Worm (Caenorhabditis elegans) whole organism, midembryonic: ENCODE measurements around the gene znf-207.

Experiments used
- T22C8.4 ChIP-seq: fragments of 200-800 bp; sonication (Bioruptor generic); IDR thresholded peaks from 2 replicates; pipeline ENCODE4 v1.3.6; 2022; ENCODE audit warnings: missing genetic modification characterization, missing compliant biosample characterization
- cog-1 ChIP-seq: sonication (generic microtip); optimal IDR thresholded peaks from 2 replicates; lab custom pipeline; 2016; ENCODE audit warnings: missing genetic modification characterization, missing compliant biosample characterization
- flt-1 ChIP-seq: fragments of 200-800 bp; sonication (Bioruptor generic); IDR thresholded peaks from 2 replicates; pipeline ENCODE4 v1.3.6; 2022; ENCODE audit warnings: missing genetic modification characterization, missing compliant biosample characterization
- klf-2 ChIP-seq: fragments of 200-800 bp; sonication (Bioruptor generic); conservative IDR thresholded peaks from 2 replicates; pipeline ENCODE4 v1.3.6; 2022; ENCODE audit warnings: missing genetic modification reagents, missing genetic modification characterization, missing compliant biosample characterization
- ref-1 ChIP-seq: fragments of 200-800 bp; sonication (Bioruptor generic); conservative IDR thresholded peaks from 2 replicates; pipeline ENCODE4 v1.3.6; 2022; ENCODE audit warnings: missing genetic modification reagents, missing genetic modification characterization, missing compliant biosample characterization
- tab-1 ChIP-seq: fragments of 200-800 bp; sonication (Bioruptor generic); IDR thresholded peaks from 2 replicates; pipeline ENCODE4 v1.3.6; 2022; ENCODE audit warnings: missing genetic modification characterization, missing compliant biosample characterization
- ztf-23 ChIP-seq: fragments of 200-800 bp; sonication (Bioruptor generic); IDR thresholded peaks from 2 replicates; pipeline ENCODE4 v1.3.6; 2022; ENCODE audit warnings: missing genetic modification reagents, missing genetic modification characterization, missing compliant biosample characterization
- ztf-29 ChIP-seq: fragments of 200-800 bp; sonication (Bioruptor generic); IDR thresholded peaks from 2 replicates; pipeline ENCODE4 v1.3.6; 2022; ENCODE audit warnings: missing genetic modification reagents, missing genetic modification characterization, missing compliant biosample characterization

ce11 chrIV:11317119-11317518 lies 6.3 kb downstream of the znf-207 start, which contains the start of gene gspd-1:
- no peak for TF ChIP-seq ztf-29 (GFP tag; lab: Robert Waterston, UW)
- TF ChIP-seq flt-1 (GFP tag; lab: Robert Waterston, UW) = no peak
- TF ChIP-seq ref-1 (GFP tag; lab: Robert Waterston, UW) = no peak
- TF ChIP-seq cog-1 (tag; lab: Kevin White, UChicago) = no peak
- no peak for TF ChIP-seq ztf-23 (GFP tag; lab: Robert Waterston, UW)
- no peak for TF ChIP-seq T22C8.4
- no peak for TF ChIP-seq tab-1
- no peak for TF ChIP-seq klf-2 (GFP tag; lab: Robert Waterston, UW)
